Worm (Caenorhabditis elegans) whole organism, L4 larva: ENCODE measurements around the gene Y105C5A.24.

Experiments
- D1046.2 ChIP-seq: fragments of 200-800 bp; sonication (Bioruptor generic); IDR thresholded peaks from 2 replicates; pipeline ENCODE4 v1.3.6; 2022; ENCODE audit warnings: missing genetic modification characterization, missing compliant biosample characterization
- F10B5.3 ChIP-seq: sonication (generic microtip); optimal IDR thresholded peaks from 2 replicates; lab custom pipeline; 2016; ENCODE audit warnings: mild to moderate bottlenecking, missing genetic modification characterization, missing compliant biosample characterization
- F44E2.7 ChIP-seq: fragments of 200-800 bp; sonication (Bioruptor generic); IDR thresholded peaks from 2 replicates; pipeline ENCODE4 v2.1.2; 2022; ENCODE audit warnings: missing genetic modification characterization, missing compliant biosample characterization
- F49E8.2 ChIP-seq: sonication (generic microtip); optimal IDR thresholded peaks from 2 replicates; lab custom pipeline; 2016; ENCODE audit warnings: missing compliant biosample characterization, mild to moderate bottlenecking, missing genetic modification characterization, borderline replicate concordance
- R02D3.7 ChIP-seq: fragments of 150-350 bp; sonication (generic microtip); optimal IDR thresholded peaks from 3 replicates; lab custom pipeline; 2014; ENCODE audit warnings: missing biosample characterization, missing genetic modification characterization
- T20F7.1 ChIP-seq: fragments of 200-800 bp; sonication (Bioruptor generic); optimal IDR thresholded peaks from 2 replicates; lab custom pipeline; 2018; ENCODE audit warnings: mild to moderate bottlenecking, missing genetic modification characterization, missing compliant biosample characterization
- Y105C5A.15 ChIP-seq: fragments of 200-800 bp; sonication (Bioruptor generic); IDR thresholded peaks from 2 replicates; pipeline ENCODE4 v1.3.6; 2022; ENCODE audit warnings: missing genetic modification characterization, missing compliant biosample characterization
- Y48G9A.11 ChIP-seq: fragments of 200-800 bp; sonication (Bioruptor generic); IDR thresholded peaks from 2 replicates; pipeline ENCODE4 v1.3.6; 2022; ENCODE audit warnings: missing genetic modification reagents, missing genetic modification characterization, missing compliant biosample characterization
- Y5F2A.4 ChIP-seq: fragments of 200-800 bp; sonication (Bioruptor generic); optimal IDR thresholded peaks from 2 replicates; lab custom pipeline; 2018; ENCODE audit warnings: mild to moderate bottlenecking, missing genetic modification characterization, missing compliant biosample characterization
- Y75B8A.6 ChIP-seq: fragments of 200-800 bp; sonication (Bioruptor generic); IDR thresholded peaks from 2 replicates; pipeline ENCODE4 v1.3.6; 2022; ENCODE audit warnings: missing genetic modification reagents, missing genetic modification characterization, missing compliant biosample characterization
- ZK546.5 ChIP-seq, 2 experiments: sonication (generic microtip); optimal IDR thresholded peaks; 2 replicates each; lab custom pipeline; 2017; ENCODE audit warnings: missing biosample characterization in 2 of 2, missing genetic modification characterization in 2 of 2
- aha-1 ChIP-seq: fragments of 150-350 bp; peaks from one replicate; lab custom pipeline; 2014; ENCODE audit warnings: missing biosample characterization, missing genetic modification characterization
- arid-1 ChIP-seq: fragments of 200-800 bp; sonication (Bioruptor generic); conservative IDR thresholded peaks from 2 replicates; pipeline ENCODE4 v1.3.6; 2022; ENCODE audit warnings: missing genetic modification reagents, missing genetic modification characterization, missing compliant biosample characterization
- ceh-28 ChIP-seq: fragments of 150-350 bp; optimal IDR thresholded peaks from 2 replicates; lab custom pipeline; 2014; ENCODE audit warnings: missing biosample characterization, missing genetic modification reagents, missing genetic modification characterization
- daf-8 ChIP-seq: fragments of 200-800 bp; sonication (Bioruptor generic); IDR thresholded peaks from 2 replicates; pipeline ENCODE4 v1.3.6; 2022; ENCODE audit warnings: missing genetic modification characterization, missing compliant biosample characterization
- dmd-8 ChIP-seq: fragments of 200-800 bp; sonication (Bioruptor generic); IDR thresholded peaks from 2 replicates; pipeline ENCODE4 v1.3.6; 2022; ENCODE audit warnings: missing genetic modification characterization, missing compliant biosample characterization
- dve-1 ChIP-seq: sonication (generic microtip); optimal IDR thresholded peaks from 2 replicates; lab custom pipeline; 2017; ENCODE audit warnings: antibody characterized with exemption, mild to moderate bottlenecking, missing genetic modification characterization, missing compliant biosample characterization; ENCODE audit not compliant: insufficient read depth
- egl-43 ChIP-seq: fragments of 200-800 bp; sonication (Bioruptor generic); IDR thresholded peaks from 2 replicates; pipeline ENCODE4 v1.3.6; 2022; ENCODE audit warnings: missing genetic modification reagents, missing genetic modification characterization, missing compliant biosample characterization
- fos-1 ChIP-seq: fragments of 150-350 bp; optimal IDR thresholded peaks from 2 replicates; lab custom pipeline; 2014; ENCODE audit warnings: missing biosample characterization, missing genetic modification characterization
- hif-1 ChIP-seq, 2 experiments: sonication (generic microtip); optimal IDR thresholded peaks; 2 replicates each; lab custom pipeline; 2016 to 2017; ENCODE audit warnings: missing compliant biosample characterization in 2 of 2, missing genetic modification characterization in 2 of 2, missing genetic modification reagents in 2 of 2, missing genotype in 2 of 2, mild to moderate bottlenecking in 1 of 2
- hlh-30 ChIP-seq: sonication (generic microtip); optimal IDR thresholded peaks from 2 replicates; lab custom pipeline; 2017; ENCODE audit warnings: antibody characterized with exemption, mild to moderate bottlenecking, missing genetic modification characterization, missing compliant biosample characterization; ENCODE audit not compliant: insufficient read depth
- jun-1 ChIP-seq: fragments of 150-350 bp; optimal IDR thresholded peaks from 2 replicates; lab custom pipeline; 2014; ENCODE audit warnings: missing biosample characterization, missing genetic modification reagents, missing genetic modification characterization
- lim-7 ChIP-seq: fragments of 200-800 bp; sonication (Bioruptor generic); IDR thresholded peaks from 2 replicates; pipeline ENCODE4 v1.3.6; 2022; ENCODE audit warnings: missing genetic modification characterization, missing compliant biosample characterization
- lin-1 ChIP-seq: fragments of 200-800 bp; sonication (Bioruptor generic); IDR thresholded peaks from 2 replicates; pipeline ENCODE4 v1.3.6; 2022; ENCODE audit warnings: missing genetic modification reagents, missing genetic modification characterization, missing compliant biosample characterization
- lin-13 ChIP-seq: fragments of 150-350 bp; optimal IDR thresholded peaks from 2 replicates; lab custom pipeline; 2014; ENCODE audit warnings: missing biosample characterization, missing genetic modification reagents, missing genetic modification characterization
- lin-15B ChIP-seq: fragments of 150-350 bp; sonication (generic microtip); optimal IDR thresholded peaks from 3 replicates; lab custom pipeline; 2014; ENCODE audit warnings: missing biosample characterization, missing genetic modification characterization
- lsy-2 ChIP-seq, 2 experiments: fragments of 150-350 bp in 1 of 2; sonication (generic microtip) in 1 of 2; optimal IDR thresholded peaks; 2 replicates each; lab custom pipeline; 2014 to 2017; ENCODE audit warnings: missing biosample characterization in 2 of 2, missing genetic modification characterization in 2 of 2
- mdt-29 ChIP-seq: fragments of 200-800 bp; sonication (Bioruptor generic); IDR thresholded peaks from 2 replicates; pipeline ENCODE4 v1.3.6; 2022; ENCODE audit warnings: missing genetic modification reagents, missing genetic modification characterization, missing compliant biosample characterization
- mes-2 ChIP-seq: sonication (generic microtip); optimal IDR thresholded peaks from 2 replicates; lab custom pipeline; 2016; ENCODE audit warnings: missing genotype, mild to moderate bottlenecking, missing genetic modification characterization, missing compliant biosample characterization; ENCODE audit not compliant: poor library complexity, severe bottlenecking
- mxl-3 ChIP-seq: fragments of 200-800 bp; sonication (Bioruptor generic); optimal IDR thresholded peaks from 2 replicates; lab custom pipeline; 2018; ENCODE audit warnings: mild to moderate bottlenecking, missing genetic modification characterization, missing compliant biosample characterization
- nhr-102 ChIP-seq: sonication (generic microtip); optimal IDR thresholded peaks from 2 replicates; lab custom pipeline; 2016; ENCODE audit warnings: mild to moderate bottlenecking, missing genetic modification characterization, moderate library complexity, missing compliant biosample characterization
- nhr-11 ChIP-seq: fragments of 150-350 bp; optimal IDR thresholded peaks from 2 replicates; lab custom pipeline; 2014; ENCODE audit warnings: missing biosample characterization, missing genetic modification characterization
- nhr-111 ChIP-seq: fragments of 200-800 bp; sonication (Bioruptor generic); optimal IDR thresholded peaks from 2 replicates; lab custom pipeline; 2018; ENCODE audit warnings: mild to moderate bottlenecking, missing genetic modification characterization, missing compliant biosample characterization
- nhr-237 ChIP-seq: sonication (generic microtip); optimal IDR thresholded peaks from 2 replicates; lab custom pipeline; 2017; ENCODE audit warnings: missing biosample characterization, missing genetic modification characterization
- nhr-28 ChIP-seq: fragments of 150-350 bp; optimal IDR thresholded peaks from 2 replicates; lab custom pipeline; 2014; ENCODE audit warnings: missing biosample characterization, missing genetic modification characterization
- nhr-42 ChIP-seq: fragments of 200-800 bp; sonication (Bioruptor generic); IDR thresholded peaks from 2 replicates; pipeline ENCODE4 v1.3.6; 2022; ENCODE audit warnings: missing genetic modification characterization, missing compliant biosample characterization
- nhr-76 ChIP-seq: fragments of 150-350 bp; optimal IDR thresholded peaks from 2 replicates; lab custom pipeline; 2014; ENCODE audit warnings: missing biosample characterization, missing genetic modification characterization
- nhr-77 ChIP-seq: fragments of 150-350 bp; optimal IDR thresholded peaks from 2 replicates; lab custom pipeline; 2014; ENCODE audit warnings: missing biosample characterization, missing genetic modification characterization
- sdz-12 ChIP-seq: fragments of 200-800 bp; sonication (Bioruptor generic); optimal IDR thresholded peaks from 2 replicates; lab custom pipeline; 2018; ENCODE audit warnings: mild to moderate bottlenecking, missing genetic modification characterization, missing compliant biosample characterization
- skn-1 ChIP-seq: fragments of 150-350 bp; optimal IDR thresholded peaks from 2 replicates; lab custom pipeline; 2014; ENCODE audit warnings: missing biosample characterization, missing genetic modification characterization
- snpc-1.2 ChIP-seq: fragments of 200-800 bp; sonication (Bioruptor generic); IDR thresholded peaks from 2 replicates; pipeline ENCODE4 v1.3.6; 2022; ENCODE audit warnings: missing genetic modification reagents, missing genetic modification characterization, missing compliant biosample characterization
- snpc-4 ChIP-seq: fragments of 150-350 bp; optimal IDR thresholded peaks from 2 replicates; lab custom pipeline; 2014; ENCODE audit warnings: missing biosample characterization, missing genetic modification characterization
- tra-1 ChIP-seq: fragments of 200-800 bp; sonication (Bioruptor generic); IDR thresholded peaks from 2 replicates; pipeline ENCODE4 v1.3.6; 2022; ENCODE audit warnings: missing genetic modification reagents, missing genetic modification characterization, missing compliant biosample characterization
- unc-130 ChIP-seq: sonication (generic microtip); optimal IDR thresholded peaks from 2 replicates; lab custom pipeline; 2016; ENCODE audit warnings: missing genetic modification reagents, missing genetic modification characterization, missing compliant biosample characterization
- vab-7 ChIP-seq: fragments of 200-800 bp; sonication (Bioruptor generic); IDR thresholded peaks from 2 replicates; pipeline ENCODE4 v1.3.6; 2022; ENCODE audit warnings: missing genetic modification reagents, missing genetic modification characterization, missing compliant biosample characterization
- zfp-3 ChIP-seq: fragments of 200-800 bp; sonication (Bioruptor generic); conservative IDR thresholded peaks from 2 replicates; pipeline ENCODE4 v1.3.6; 2022; ENCODE audit warnings: missing genetic modification reagents, missing genetic modification characterization, missing compliant biosample characterization
- zip-2 ChIP-seq: fragments of 150-350 bp; optimal IDR thresholded peaks from 2 replicates; lab custom pipeline; 2014; ENCODE audit warnings: missing biosample characterization, missing genetic modification characterization
- ztf-7 ChIP-seq: fragments of 150-350 bp; optimal IDR thresholded peaks from 2 replicates; lab custom pipeline; 2014; ENCODE audit warnings: missing biosample characterization, missing genetic modification characterization

Gene Y105C5A.24

DNA sequence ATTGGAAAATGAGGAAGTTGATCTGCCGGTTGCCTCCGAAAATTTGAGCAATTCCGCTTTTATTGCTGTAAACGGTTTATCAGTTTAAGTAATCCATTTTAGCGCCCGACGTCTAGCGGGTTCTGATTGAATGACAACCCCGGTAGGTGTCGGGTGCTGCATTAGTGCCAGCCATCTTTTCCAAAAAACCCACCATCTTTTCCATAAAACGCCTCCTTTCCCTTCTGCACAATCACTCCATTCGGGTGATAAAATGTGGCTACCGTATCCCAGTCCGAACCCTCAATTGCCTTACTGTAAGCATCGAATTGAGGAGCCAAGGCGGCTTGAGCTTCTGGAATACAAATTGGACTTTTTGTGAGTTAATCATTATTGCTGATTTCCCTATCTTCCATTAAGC lies 50.5 kb downstream of the Y105C5A.24 start:
- no peak for TF ChIP-seq R02D3.7
- no peak for TF ChIP-seq snpc-4
- TF ChIP-seq vab-7 (GFP tag; lab: Robert Waterston, UW), result no peak
- 0 out of 2 replicates have a peak, but pooled peaks have one; percentile 31 for TF ChIP-seq daf-8 (GFP tag; lab: Robert Waterston, UW)
- no peak for TF ChIP-seq T20F7.1
- no peak for TF ChIP-seq lin-1
- 0 out of 2 replicates have a peak, but pooled peaks have one; percentile 15 for TF ChIP-seq snpc-1.2 (GFP tag; lab: Robert Waterston, UW)
- no peak for TF ChIP-seq arid-1 (GFP tag; lab: Robert Waterston, UW)
- TF ChIP-seq F44E2.7 (GFP tag; lab: Robert Waterston, UW), result no peak
- TF ChIP-seq zfp-3, result no peak
- TF ChIP-seq nhr-102, result no peak
- TF ChIP-seq lin-15B (tag; lab: Kevin White, UChicago), result no peak
- TF ChIP-seq skn-1, result no peak
- TF ChIP-seq mdt-29 (GFP tag; lab: Robert Waterston, UW), result peak; percentile 36; the same call in 1 of the 2 replicates
- no peak for TF ChIP-seq hif-1 (tag; optimal IDR thresholded peaks at IDR 0.05; lab: Kevin White, UChicago)
- TF ChIP-seq Y48G9A.11 (GFP tag; lab: Robert Waterston, UW), result no peak
- TF ChIP-seq mes-2 (tag; lab: Kevin White, UChicago), result no peak
- no peak for TF ChIP-seq mxl-3 (GFP tag; lab: Kevin White, UChicago)
- TF ChIP-seq nhr-237 (tag; lab: Kevin White, UChicago), result no peak
- TF ChIP-seq nhr-42 (GFP tag; lab: Robert Waterston, UW), result no peak
- TF ChIP-seq Y75B8A.6 (GFP tag; lab: Robert Waterston, UW), result peak; percentile 47; the same call in 1 of the 2 replicates
- TF ChIP-seq zip-2, result no peak
- no peak for TF ChIP-seq jun-1
- TF ChIP-seq dve-1 (tag; lab: Kevin White, UChicago), result no peak
- TF ChIP-seq lin-13, result no peak
- TF ChIP-seq egl-43, result no peak
- no peak for TF ChIP-seq Y5F2A.4 (GFP tag; lab: Kevin White, UChicago)
- TF ChIP-seq hlh-30 (tag; lab: Kevin White, UChicago), result no peak
- no peak for TF ChIP-seq Y105C5A.15 (GFP tag; lab: Robert Waterston, UW)
- no peak for TF ChIP-seq ceh-28
- no peak for TF ChIP-seq unc-130 (GFP tag; lab: Kevin White, UChicago)
- TF ChIP-seq D1046.2, result no peak
- no peak for TF ChIP-seq ZK546.5 (tag; optimal IDR thresholded peaks at IDR 0.05; lab: Kevin White, UChicago)
- TF ChIP-seq fos-1 (tag; lab: Kevin White, UChicago), result no peak
- TF ChIP-seq tra-1 (GFP tag; lab: Robert Waterston, UW), result no peak
- peak; percentile 56 for TF ChIP-seq sdz-12 (GFP tag; lab: Kevin White, UChicago)
- no peak for TF ChIP-seq lsy-2 (tag; optimal IDR thresholded peaks at IDR 0.05; lab: Kevin White, UChicago)
- TF ChIP-seq dmd-8 (GFP tag; lab: Robert Waterston, UW), result no peak
- TF ChIP-seq F10B5.3 (tag; lab: Kevin White, UChicago), result no peak
- TF ChIP-seq nhr-111 (GFP tag; lab: Kevin White, UChicago), result no peak
- no peak for TF ChIP-seq ztf-7 (tag; lab: Kevin White, UChicago)

DNA sequence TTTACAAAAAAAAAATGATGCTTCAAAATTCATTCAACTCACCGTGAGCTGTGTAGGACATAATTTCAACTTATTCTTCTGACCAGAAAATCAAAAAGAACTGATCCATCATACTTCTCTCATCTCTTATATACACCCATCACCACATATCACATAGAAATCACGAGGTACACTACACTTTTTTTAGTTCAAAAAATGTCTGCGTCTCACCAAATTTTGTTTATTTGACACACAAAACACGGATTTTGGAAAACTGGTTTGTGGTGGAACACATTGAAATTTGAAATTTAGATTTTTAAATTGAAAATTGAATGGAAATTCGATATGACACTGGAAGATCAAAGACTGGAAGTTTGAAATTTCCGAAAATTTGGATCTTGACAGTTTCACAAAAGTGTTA lies 51.4 kb downstream of the Y105C5A.24 start, which contains the start of gene Y105C5B.5:
Y105C5B.5 (minus strand) TSS at position 103 of the 400 bp plus-strand sequence.
- TF ChIP-seq aha-1 (tag; lab: Kevin White, UChicago), result peak; percentile 28
- no peak for TF ChIP-seq F49E8.2 (tag; lab: Kevin White, UChicago)
- TF ChIP-seq mdt-29 (GFP tag; lab: Robert Waterston, UW), result 0 out of 2 replicates have a peak, but pooled peaks have one; percentile 35
- TF ChIP-seq nhr-76 (tag; lab: Kevin White, UChicago), result peak; percentile 19
- TF ChIP-seq lim-7 (GFP tag; lab: Robert Waterston, UW), result no peak
- TF ChIP-seq nhr-77 (tag; lab: Kevin White, UChicago), result peak; percentile 52
- TF ChIP-seq nhr-11 (tag; lab: Kevin White, UChicago), result peak; percentile 18
- peak; percentile 65 for TF ChIP-seq hlh-30 (tag; lab: Kevin White, UChicago)
- TF ChIP-seq R02D3.7, result no peak
- TF ChIP-seq nhr-28 (tag; lab: Kevin White, UChicago), result peak; percentile 100
